Worm (Caenorhabditis elegans) whole organism, late embryonic: ENCODE results near the gene T12B5.15.

Experiments used
- C08G9.2 ChIP-seq: sonication (generic microtip); optimal IDR thresholded peaks from 2 replicates; lab custom pipeline; 2016; ENCODE audit warnings: mild to moderate bottlenecking, missing genetic modification characterization, moderate library complexity, missing compliant biosample characterization
- C38D4.7 ChIP-seq: fragments of 200-800 bp; sonication (Bioruptor generic); optimal IDR thresholded peaks from 2 replicates; lab custom pipeline; 2018; ENCODE audit warnings: mild to moderate bottlenecking, missing genetic modification characterization, moderate library complexity, missing compliant biosample characterization
- K02D7.2 ChIP-seq: sonication (generic microtip); optimal IDR thresholded peaks from 2 replicates; lab custom pipeline; 2017; ENCODE audit warnings: mild to moderate bottlenecking, missing genetic modification characterization, missing compliant biosample characterization
- Y22D7AL.16 ChIP-seq: sonication (generic microtip); optimal IDR thresholded peaks from 2 replicates; lab custom pipeline; 2016; ENCODE audit warnings: missing genetic modification characterization, missing compliant biosample characterization
- ama-1 ChIP-seq: fragments of 150-350 bp; optimal IDR thresholded peaks from 2 replicates; lab custom pipeline; 2014
- ceh-14 ChIP-seq: sonication (generic microtip); optimal IDR thresholded peaks from 2 replicates; lab custom pipeline; 2016; ENCODE audit warnings: missing genotype, missing genetic modification characterization, missing compliant biosample characterization
- ceh-18 ChIP-seq: sonication (generic microtip); optimal IDR thresholded peaks from 2 replicates; lab custom pipeline; 2016; ENCODE audit warnings: missing genetic modification characterization, missing compliant biosample characterization
- ceh-2 ChIP-seq: sonication (generic microtip); optimal IDR thresholded peaks from 2 replicates; lab custom pipeline; 2016; ENCODE audit warnings: missing genotype, missing genetic modification characterization, missing compliant biosample characterization
- ceh-30 ChIP-seq: fragments of 150-350 bp; optimal IDR thresholded peaks from 2 replicates; lab custom pipeline; 2014; ENCODE audit warnings: missing biosample characterization, missing genetic modification characterization
- ceh-34 ChIP-seq: sonication (generic microtip); optimal IDR thresholded peaks from 2 replicates; lab custom pipeline; 2016; ENCODE audit warnings: mild to moderate bottlenecking, missing genetic modification characterization, missing compliant biosample characterization
- ceh-45 ChIP-seq: fragments of 200-800 bp; sonication (Bioruptor generic); IDR thresholded peaks from 2 replicates; pipeline ENCODE4 v1.3.6; 2022; ENCODE audit warnings: missing genetic modification reagents, missing genetic modification characterization, missing compliant biosample characterization
- ceh-48 ChIP-seq: sonication (generic microtip); optimal IDR thresholded peaks from 2 replicates; lab custom pipeline; 2016; ENCODE audit warnings: missing genetic modification characterization, inconsistent platforms, missing compliant biosample characterization
- ceh-9 ChIP-seq: sonication (generic microtip); optimal IDR thresholded peaks from 2 replicates; lab custom pipeline; 2016; ENCODE audit warnings: mild to moderate bottlenecking, missing genetic modification characterization, inconsistent platforms, missing compliant biosample characterization
- dmd-4 ChIP-seq: sonication (generic microtip); optimal IDR thresholded peaks from 2 replicates; lab custom pipeline; 2016; ENCODE audit warnings: borderline replicate concordance, missing genetic modification characterization, missing compliant biosample characterization
- elt-2 ChIP-seq: sonication (generic microtip); optimal IDR thresholded peaks from 2 replicates; lab custom pipeline; 2016; ENCODE audit warnings: missing genetic modification reagents, missing genetic modification characterization, missing compliant biosample characterization
- ets-4 ChIP-seq: sonication (generic microtip); optimal IDR thresholded peaks from 2 replicates; lab custom pipeline; 2016; ENCODE audit warnings: missing genetic modification characterization, missing compliant biosample characterization
- fax-1 ChIP-seq: sonication (generic microtip); optimal IDR thresholded peaks from 2 replicates; lab custom pipeline; 2016; ENCODE audit warnings: missing genotype, missing genetic modification characterization, missing compliant biosample characterization
- gmeb-2 ChIP-seq: sonication (generic microtip); optimal IDR thresholded peaks from 2 replicates; lab custom pipeline; 2016; ENCODE audit warnings: missing genetic modification characterization, inconsistent platforms, missing compliant biosample characterization
- hlh-15 ChIP-seq: sonication (generic microtip); optimal IDR thresholded peaks from 2 replicates; lab custom pipeline; 2016; ENCODE audit warnings: missing genetic modification characterization, missing compliant biosample characterization
- hlh-30 ChIP-seq: sonication (generic microtip); optimal IDR thresholded peaks from 2 replicates; lab custom pipeline; 2017; ENCODE audit warnings: antibody characterized with exemption, missing genetic modification characterization, missing compliant biosample characterization; ENCODE audit not compliant: insufficient read depth
- hlh-6 ChIP-seq: sonication (generic microtip); optimal IDR thresholded peaks from 2 replicates; lab custom pipeline; 2016; ENCODE audit warnings: missing genotype, missing genetic modification characterization, missing compliant biosample characterization
- lim-6 ChIP-seq: sonication (generic microtip); optimal IDR thresholded peaks from 2 replicates; lab custom pipeline; 2016; ENCODE audit warnings: missing genetic modification characterization, missing compliant biosample characterization
- lin-11 ChIP-seq: fragments of 200-800 bp; sonication (Bioruptor generic); optimal IDR thresholded peaks from 2 replicates; lab custom pipeline; 2018; ENCODE audit warnings: mild to moderate bottlenecking, missing genetic modification characterization, missing compliant biosample characterization
- madf-2 ChIP-seq: sonication (generic microtip); optimal IDR thresholded peaks from 2 replicates; lab custom pipeline; 2017; ENCODE audit warnings: missing genetic modification characterization, missing compliant biosample characterization
- mec-3 ChIP-seq: sonication (generic microtip); optimal IDR thresholded peaks from 2 replicates; lab custom pipeline; 2016; ENCODE audit warnings: borderline replicate concordance, missing genetic modification characterization, missing compliant biosample characterization
- nhr-11 ChIP-seq: fragments of 150-350 bp; optimal IDR thresholded peaks from 2 replicates; lab custom pipeline; 2014; ENCODE audit warnings: missing biosample characterization, missing genetic modification characterization
- odd-2 ChIP-seq: sonication (generic microtip); optimal IDR thresholded peaks from 2 replicates; lab custom pipeline; 2017; ENCODE audit warnings: antibody characterized with exemption, mild to moderate bottlenecking, missing genetic modification characterization, missing compliant biosample characterization
- pag-3 ChIP-seq: sonication (generic microtip); optimal IDR thresholded peaks from 2 replicates; lab custom pipeline; 2016; ENCODE audit warnings: missing compliant biosample characterization, missing genetic modification characterization, borderline replicate concordance
- pha-2 ChIP-seq: sonication (generic microtip); optimal IDR thresholded peaks from 2 replicates; lab custom pipeline; 2017; ENCODE audit warnings: mild to moderate bottlenecking, missing genetic modification characterization, missing compliant biosample characterization
- pqm-1 ChIP-seq: sonication (generic microtip); optimal IDR thresholded peaks from 2 replicates; lab custom pipeline; 2016; ENCODE audit warnings: missing genetic modification characterization, missing compliant biosample characterization
- rnt-1 ChIP-seq: sonication (generic microtip); optimal IDR thresholded peaks from 2 replicates; lab custom pipeline; 2016; ENCODE audit warnings: missing genetic modification characterization, missing compliant biosample characterization
- sdc-2 ChIP-seq: sonication (generic microtip); optimal IDR thresholded peaks from 2 replicates; lab custom pipeline; 2016; ENCODE audit warnings: missing genotype, missing genetic modification characterization, missing compliant biosample characterization
- sox-2 ChIP-seq: fragments of 200-800 bp; sonication (Bioruptor generic); IDR thresholded peaks from 2 replicates; pipeline ENCODE4 v1.3.6; 2022; ENCODE audit warnings: missing genetic modification reagents, missing genetic modification characterization, missing compliant biosample characterization
- sox-4 ChIP-seq: sonication (generic microtip); optimal IDR thresholded peaks from 2 replicates; lab custom pipeline; 2017; ENCODE audit warnings: mild to moderate bottlenecking, missing genetic modification characterization, inconsistent platforms, missing compliant biosample characterization
- unc-55 ChIP-seq: sonication (generic microtip); optimal IDR thresholded peaks from 2 replicates; lab custom pipeline; 2017; ENCODE audit warnings: missing biosample characterization, missing genetic modification reagents, missing genetic modification characterization
- unc-86 ChIP-seq: sonication (generic microtip); optimal IDR thresholded peaks from 2 replicates; lab custom pipeline; 2016; ENCODE audit warnings: missing genetic modification characterization, missing compliant biosample characterization

Gene T12B5.15

DNA sequence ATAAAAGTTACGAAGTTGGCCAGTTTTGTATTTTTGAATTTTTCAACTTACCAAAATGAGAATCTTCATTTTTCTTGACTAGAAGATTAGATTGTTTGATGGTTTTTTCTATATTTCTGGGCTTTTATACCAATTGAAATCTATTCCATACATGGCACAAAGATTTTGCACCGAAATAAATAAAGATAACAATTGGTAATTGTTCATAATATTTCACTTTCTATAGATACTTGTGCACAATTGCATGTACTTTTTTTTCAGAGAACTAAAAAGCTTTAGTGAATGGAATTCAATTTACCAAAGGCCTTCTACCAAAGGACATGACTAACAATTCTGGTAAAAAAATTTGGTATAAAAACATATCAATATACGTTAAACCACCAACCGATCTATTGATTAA lies at the start of gene T12B5.15, which contains the start of gene T12B5.14:
TSS of gene T12B5.15 (minus strand) at position 101 of the 400 bp plus-strand sequence.
TSS of gene T12B5.14 (plus strand) at position 321 of the 400 bp plus-strand sequence.
- no peak for TF ChIP-seq gmeb-2
- TF ChIP-seq lim-6 (tag; lab: Kevin White, UChicago): no peak
- TF ChIP-seq madf-2: no peak
- TF ChIP-seq mec-3 (tag; lab: Kevin White, UChicago): no peak
- TF ChIP-seq elt-2 (tag; lab: Kevin White, UChicago): no peak
- no peak for TF ChIP-seq unc-55

- TF ChIP-seq ceh-9 (tag; lab: Kevin White, UChicago) (no peak), Y22D7AL.16 (tag; lab: Kevin White, UChicago) (no peak), elt-2 (tag; lab: Kevin White, UChicago) (peak; percentile 56)
Observed at ce11 chrIII:1002510-1002909, 48.1 kb upstream of the T12B5.15 start, which contains the start of gene clec-150. clec-150 (plus strand) TSS chrIII:1002707.

DNA sequence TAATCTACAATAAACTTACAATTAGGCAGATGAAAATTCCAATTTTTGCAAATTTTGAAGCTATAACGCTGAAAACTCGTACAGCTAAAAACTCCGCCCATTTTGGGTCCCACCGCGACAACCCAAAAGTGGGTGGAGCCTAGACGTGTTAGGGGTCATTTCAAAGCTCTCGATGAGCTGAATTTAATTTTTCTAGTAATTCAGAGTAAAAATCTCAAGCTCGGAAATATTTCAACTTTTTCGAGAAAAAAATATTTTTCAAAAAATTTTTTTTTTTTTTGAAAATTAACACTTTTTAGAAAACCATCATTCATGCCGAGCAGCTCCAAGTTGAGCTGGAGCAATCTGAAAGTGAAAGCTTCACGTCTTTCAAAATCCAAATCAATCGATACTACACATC lies 46.8 kb upstream of the T12B5.15 start, which contains the start of gene R06B10.7:
TSS of gene R06B10.7 (minus strand) at position 101 of the 400 bp plus-strand sequence.
- TF ChIP-seq pqm-1 (tag; lab: Kevin White, UChicago) (no peak), ceh-9 (tag; lab: Kevin White, UChicago) (no peak), ceh-34 (tag; lab: Kevin White, UChicago) (no peak), pha-2 (tag; lab: Kevin White, UChicago) (no peak), sox-4 (no peak), ceh-30 (tag; lab: Kevin White, UChicago) (no peak), ceh-18 (tag; lab: Kevin White, UChicago) (no peak), unc-86 (tag; lab: Kevin White, UChicago) (no peak), C38D4.7 (GFP tag; lab: Kevin White, UChicago) (no peak), rnt-1 (tag; lab: Kevin White, UChicago) (no peak), ceh-2 (tag; lab: Kevin White, UChicago) (no peak), unc-55 (no peak), Y22D7AL.16 (tag; lab: Kevin White, UChicago) (no peak), lin-11 (tag; lab: Kevin White, UChicago) (no peak), pag-3 (tag; lab: Kevin White, UChicago) (no peak), ets-4 (no peak), madf-2 (no peak), dmd-4 (tag; lab: Kevin White, UChicago) (no peak), hlh-6 (no peak), nhr-11 (tag; lab: Kevin White, UChicago) (no peak)

DNA sequence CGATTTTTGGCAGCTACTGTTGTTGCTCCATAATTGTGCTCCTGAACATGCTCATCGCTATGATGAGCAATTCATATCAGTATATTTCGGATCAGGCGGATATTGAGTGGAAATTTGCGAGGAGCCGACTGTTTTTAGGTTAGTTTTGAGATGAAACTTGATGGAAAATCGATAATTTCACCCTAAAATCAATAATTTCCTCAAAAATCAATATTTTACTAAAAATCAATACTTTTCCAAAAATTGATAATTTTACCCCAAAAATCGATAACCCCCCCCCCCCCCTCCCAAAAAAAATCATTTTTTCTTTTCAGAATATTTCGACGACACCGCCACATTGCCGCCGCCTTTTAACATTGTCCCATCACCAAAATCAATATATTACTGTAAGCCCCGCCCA lies 44.4 kb upstream of the T12B5.15 start:
- TF ChIP-seq sdc-2 (tag; lab: Kevin White, UChicago) (no peak), hlh-6 (no peak), hlh-30 (tag; lab: Kevin White, UChicago) (no peak), ceh-14 (tag; lab: Kevin White, UChicago) (no peak), ceh-48 (tag; lab: Kevin White, UChicago) (peak; percentile 17)

- TF ChIP-seq K02D7.2 (tag; lab: Kevin White, UChicago) (no peak), ceh-45 (GFP tag; lab: Robert Waterston, UW) (no peak), rnt-1 (tag; lab: Kevin White, UChicago) (no peak)
Observed at ce11 chrIII:996564-996963, 42.1 kb upstream of the T12B5.15 start.

ce11 chrIII:991581-991980 lies 37.1 kb upstream of the T12B5.15 start, which contains the start of gene trp-2:
trp-2 (plus strand) TSS chrIII:991881.
- TF ChIP-seq fax-1 (tag; lab: Kevin White, UChicago) (no peak), lin-11 (tag; lab: Kevin White, UChicago) (no peak), ama-1 (lab: Kevin White, UChicago) (no peak), C08G9.2 (tag; lab: Kevin White, UChicago) (no peak), sox-2 (no peak), sdc-2 (tag; lab: Kevin White, UChicago) (no peak), unc-55 (no peak), pag-3 (tag; lab: Kevin White, UChicago) (no peak), odd-2 (tag; lab: Kevin White, UChicago) (no peak), ceh-14 (tag; lab: Kevin White, UChicago) (no peak), hlh-15 (tag; lab: Kevin White, UChicago) (no peak), rnt-1 (tag; lab: Kevin White, UChicago) (no peak)
